Fruit fly (Drosophila melanogaster): Measurements from ENCODE around the gene Or7a.

Gene Or7a

dm6 chrX:8140707-8141106 lies 24.8 kb downstream of the Or7a start:
- TF ChIP-seq CG32264 (GFP tag; optimal IDR thresholded peaks at IDR 0.05): no peak
- TF ChIP-seq ey (GFP tag; optimal IDR thresholded peaks at IDR 0.05): no peak
- no peak for TF ChIP-seq fru (GFP tag; optimal IDR thresholded peaks at IDR 0.05)
- no peak for TF ChIP-seq sv (GFP tag; optimal IDR thresholded peaks at IDR 0.05)

- TF ChIP-seq brk (GFP tag; optimal IDR thresholded peaks at IDR 0.05) (no peak), woc (GFP tag; optimal IDR thresholded peaks at IDR 0.05) (no peak), Hnf4 (GFP tag; optimal IDR thresholded peaks at IDR 0.05) (no peak), Jra (GFP tag; optimal IDR thresholded peaks at IDR 0.05) (no peak), OdsH (GFP tag; optimal IDR thresholded peaks at IDR 0.05) (no peak), Dfd (GFP tag; optimal IDR thresholded peaks at IDR 0.05) (no peak), lola (GFP tag; optimal IDR thresholded peaks at IDR 0.05) (no peak), Rel (GFP tag; optimal IDR thresholded peaks at IDR 0.05) (no peak), Rel (tag; optimal IDR thresholded peaks at IDR 0.05) (no peak)
Measured at dm6 chrX:8137285-8137684, 28.2 kb downstream of the Or7a start.

- no peak for TF ChIP-seq dmrt93B (GFP tag; optimal IDR thresholded peaks at IDR 0.05)
- no peak for TF ChIP-seq Myc (optimal IDR thresholded peaks at IDR 0.05)
- TF ChIP-seq Dif (GFP tag; optimal IDR thresholded peaks at IDR 0.05; ENCODE audit: partially characterized antibody): no peak
- no peak for TF ChIP-seq pan (optimal IDR thresholded peaks at IDR 0.05)
- no peak for TF ChIP-seq foxo (GFP tag; optimal IDR thresholded peaks at IDR 0.05)
- no peak for TF ChIP-seq woc (GFP tag; optimal IDR thresholded peaks at IDR 0.05)
- TF ChIP-seq OdsH (GFP tag; optimal IDR thresholded peaks at IDR 0.05): no peak
- no peak for TF ChIP-seq Hr83 (GFP tag; optimal IDR thresholded peaks at IDR 0.05; ENCODE audit: poor library complexity, severe bottlenecking)
- no peak for TF ChIP-seq ey (GFP tag; optimal IDR thresholded peaks at IDR 0.05)
- no peak for TF ChIP-seq psq (GFP tag; optimal IDR thresholded peaks at IDR 0.05)
- TF ChIP-seq rgr (GFP tag; optimal IDR thresholded peaks at IDR 0.05): no peak
- TF ChIP-seq Mio (GFP tag; optimal IDR thresholded peaks at IDR 0.05): no peak
- TF ChIP-seq Sp1 (GFP tag; optimal IDR thresholded peaks at IDR 0.05): no peak
- no peak for TF ChIP-seq sage (GFP tag; optimal IDR thresholded peaks at IDR 0.05)
- no peak for TF ChIP-seq CG32264 (GFP tag; optimal IDR thresholded peaks at IDR 0.05)
- TF ChIP-seq tai (GFP tag; optimal IDR thresholded peaks at IDR 0.05): no peak
- TF ChIP-seq Hnf4 (GFP tag; optimal IDR thresholded peaks at IDR 0.05): no peak
Measured at dm6 chrX:8135420-8135874, 30.1 kb downstream of the Or7a start, which contains the start of the genes cyr and CG2120. cyr (minus strand) TSS chrX:8135713. CG2120 (plus strand) TSS chrX:8135824.

- TF ChIP-seq Myc (optimal IDR thresholded peaks at IDR 0.05): peak; percentile 23
- TF ChIP-seq fru (GFP tag; optimal IDR thresholded peaks at IDR 0.05): peak; percentile 65
- peak; percentile 52 for TF ChIP-seq Jra (GFP tag; optimal IDR thresholded peaks at IDR 0.05)
- TF ChIP-seq br (GFP tag; optimal IDR thresholded peaks at IDR 0.05): peak; percentile 60
- TF ChIP-seq psq (GFP tag; optimal IDR thresholded peaks at IDR 0.05): peak; percentile 67
- TF ChIP-seq HLH106 (tag; optimal IDR thresholded peaks at IDR 0.05): peak; percentile 47
- peak; percentile 77 for TF ChIP-seq rgr (GFP tag; optimal IDR thresholded peaks at IDR 0.05)
- TF ChIP-seq GATAd (GFP tag; optimal IDR thresholded peaks at IDR 0.05): peak; percentile 35
- TF ChIP-seq usp (GFP tag; optimal IDR thresholded peaks at IDR 0.05): no peak
- peak in 1 of 2 experiments; percentile 81 for TF ChIP-seq foxo (GFP tag; optimal IDR thresholded peaks at IDR 0.05)
- peak; percentile 54 for TF ChIP-seq Sp1 (GFP tag; optimal IDR thresholded peaks at IDR 0.05)
- TF ChIP-seq h (GFP tag; optimal IDR thresholded peaks at IDR 0.05): peak; percentile 79
- peak; percentile 32 for TF ChIP-seq sage (GFP tag; optimal IDR thresholded peaks at IDR 0.05)
- TF ChIP-seq OdsH (GFP tag; optimal IDR thresholded peaks at IDR 0.05): peak; percentile 75
- no peak for TF ChIP-seq woc (GFP tag; optimal IDR thresholded peaks at IDR 0.05)
- TF ChIP-seq ey (GFP tag; optimal IDR thresholded peaks at IDR 0.05): peak; percentile 46
- TF ChIP-seq brk (GFP tag; optimal IDR thresholded peaks at IDR 0.05): no peak
- no peak for TF ChIP-seq Dfd (GFP tag; optimal IDR thresholded peaks at IDR 0.05)
- TF ChIP-seq Hnf4 (GFP tag; optimal IDR thresholded peaks at IDR 0.05): peak; percentile 76
Measured at dm6 chrX:8131693-8132313, 33.7 kb downstream of the Or7a start, which contains the start of gene CG10958. CG10958 (plus strand) TSS chrX:8132285.

- TF ChIP-seq Sp1 (GFP tag; optimal IDR thresholded peaks at IDR 0.05) (peak; percentile 13), dmrt93B (GFP tag; optimal IDR thresholded peaks at IDR 0.05) (no peak), lola (GFP tag; optimal IDR thresholded peaks at IDR 0.05) (no peak), rgr (GFP tag; optimal IDR thresholded peaks at IDR 0.05) (no peak), Hr83 (GFP tag; optimal IDR thresholded peaks at IDR 0.05; ENCODE audit: poor library complexity, severe bottlenecking) (no peak), Myc (optimal IDR thresholded peaks at IDR 0.05) (peak; percentile 1), Hnf4 (GFP tag; optimal IDR thresholded peaks at IDR 0.05) (no peak), h (GFP tag; optimal IDR thresholded peaks at IDR 0.05) (peak; percentile 3), woc (GFP tag; optimal IDR thresholded peaks at IDR 0.05) (no peak), sv (GFP tag; optimal IDR thresholded peaks at IDR 0.05) (no peak), HLH106 (tag; optimal IDR thresholded peaks at IDR 0.05) (peak; percentile 1), Dfd (GFP tag; optimal IDR thresholded peaks at IDR 0.05) (no peak), psq (GFP tag; optimal IDR thresholded peaks at IDR 0.05) (no peak), Vsx2 (GFP tag; optimal IDR thresholded peaks at IDR 0.05; ENCODE audit: partially characterized antibody) (no peak)
Measured at dm6 chrX:8129204-8129997, 36.1 kb downstream of the Or7a start, which contains the start of gene CG2116. CG2116 (plus strand) TSS chrX:8129812.
